Worm (Caenorhabditis elegans): ENCODE data around the gene F12E12.2.

Gene F12E12.2

ce11 chrII:3739647-3740046 is at the start of gene F12E12.2:
TSS of gene F12E12.2 (plus strand) at chrII:3739947.
- TF ChIP-seq W03F9.2 (tag; optimal IDR thresholded peaks at IDR 0.05): no peak
- no peak for TF ChIP-seq dao-5 (tag; optimal IDR thresholded peaks at IDR 0.05)
- TF ChIP-seq him-1 (tag; optimal IDR thresholded peaks at IDR 0.05): no peak

DNA sequence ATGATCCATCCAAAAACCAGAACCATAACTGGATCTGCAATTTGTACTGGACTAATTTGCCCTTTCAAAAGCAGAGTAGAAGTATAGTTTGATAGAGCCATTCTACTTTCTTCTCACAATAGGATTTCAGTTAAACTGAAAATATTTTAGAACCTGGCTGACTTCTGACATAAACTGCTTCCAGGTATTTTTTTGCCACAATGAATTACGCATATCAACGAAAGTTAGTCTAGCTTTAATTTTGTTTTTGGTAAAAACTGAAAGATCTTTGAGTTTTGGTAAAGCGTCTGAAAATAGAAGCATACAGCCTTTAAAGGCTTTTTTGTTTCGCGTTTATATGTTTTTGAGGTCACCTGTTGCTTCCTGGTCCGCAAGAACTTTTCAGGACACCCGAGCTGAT is 49.1 kb upstream of the F12E12.2 start, which contains the start of gene srx-101:
Gene srx-101, minus strand, starts transcription at position 101 of the 400 bp plus-strand sequence.
- no peak for TF ChIP-seq him-1 (tag; optimal IDR thresholded peaks at IDR 0.05)
- no peak for TF ChIP-seq W03F9.2 (tag; optimal IDR thresholded peaks at IDR 0.05)
- TF ChIP-seq dao-5 (tag; optimal IDR thresholded peaks at IDR 0.05): no peak

DNA sequence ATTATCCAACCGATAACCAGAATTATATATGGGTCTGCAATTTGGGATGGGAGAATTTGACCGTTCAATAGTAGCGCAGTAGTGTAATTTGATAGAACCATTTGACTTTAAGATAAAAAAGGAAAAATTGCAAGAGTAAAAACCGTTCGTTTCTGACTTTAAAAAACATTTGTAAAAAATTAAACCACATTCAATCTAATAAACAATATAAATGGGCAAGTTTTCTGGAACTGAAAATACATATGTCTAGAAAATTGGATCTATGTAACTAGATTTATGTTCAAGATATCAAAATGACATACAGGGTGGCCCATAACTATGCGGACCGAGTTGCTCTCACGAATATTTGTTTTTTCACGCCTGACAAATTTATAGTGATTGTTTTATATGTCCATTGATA is 45.1 kb upstream of the F12E12.2 start, which contains the start of gene srx-102:
Gene srx-102, minus strand, starts transcription at position 101 of the 400 bp plus-strand sequence.
- TF ChIP-seq dao-5 (tag; optimal IDR thresholded peaks at IDR 0.05) (no peak), W03F9.2 (tag; optimal IDR thresholded peaks at IDR 0.05) (no peak), him-1 (tag; optimal IDR thresholded peaks at IDR 0.05) (no peak)

DNA sequence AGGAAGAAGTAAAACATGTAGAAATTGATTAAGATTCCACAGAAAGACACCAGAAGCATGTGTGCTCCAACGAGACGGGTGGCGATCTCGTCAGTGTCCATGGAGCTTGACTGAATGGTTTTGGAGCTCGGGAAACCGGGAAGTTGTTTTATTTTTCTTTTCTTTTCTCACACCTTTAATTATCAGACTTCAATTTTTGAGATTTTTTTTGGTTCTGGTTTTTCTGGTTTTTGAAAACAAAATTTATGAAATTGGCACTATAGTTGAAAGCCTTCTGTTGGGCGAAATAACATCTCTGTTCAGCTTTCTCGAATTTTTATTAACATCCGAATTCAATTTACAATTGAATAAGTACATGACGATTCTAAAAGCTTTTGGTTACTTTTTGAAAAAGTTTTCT is 40.2 kb upstream of the F12E12.2 start, which contains the start of gene srx-104:
Gene srx-104, minus strand, starts transcription at position 101 of the 400 bp plus-strand sequence.
- TF ChIP-seq W03F9.2 (tag; optimal IDR thresholded peaks at IDR 0.05): no peak
- TF ChIP-seq dao-5 (tag; optimal IDR thresholded peaks at IDR 0.05): no peak
- no peak for TF ChIP-seq him-1 (tag; optimal IDR thresholded peaks at IDR 0.05)

DNA sequence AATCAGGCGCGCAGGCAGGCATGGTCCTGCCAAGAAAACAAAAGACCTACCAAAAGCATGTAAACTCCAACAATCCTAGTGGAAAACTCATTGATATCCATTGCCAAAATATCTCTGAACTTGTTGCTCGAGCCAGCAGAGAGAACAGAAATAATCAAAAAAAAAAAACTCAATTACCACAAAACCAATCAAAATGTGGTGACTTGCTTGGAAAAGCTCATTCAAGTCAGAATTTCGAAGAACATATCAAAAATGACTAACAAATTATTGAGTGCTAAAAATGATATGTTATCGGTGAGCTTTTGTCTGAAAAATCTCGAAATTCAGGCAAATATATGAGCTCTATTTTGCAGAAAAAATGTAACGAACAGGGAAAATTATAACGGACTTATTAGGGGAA is 38.4 kb upstream of the F12E12.2 start, which contains the start of gene srx-105:
Gene srx-105, minus strand, starts transcription at position 101 of the 400 bp plus-strand sequence.
- no peak for TF ChIP-seq him-1 (tag; optimal IDR thresholded peaks at IDR 0.05)
- TF ChIP-seq dao-5 (tag; optimal IDR thresholded peaks at IDR 0.05): no peak
- TF ChIP-seq W03F9.2 (tag; optimal IDR thresholded peaks at IDR 0.05): no peak

- TF ChIP-seq dao-5 (tag; optimal IDR thresholded peaks at IDR 0.05) (no peak), him-1 (tag; optimal IDR thresholded peaks at IDR 0.05) (no peak), W03F9.2 (tag; optimal IDR thresholded peaks at IDR 0.05) (no peak)
Measured at ce11 chrII:3705320-3705719, 34.4 kb upstream of the F12E12.2 start, which contains the start of gene srx-108. TSS of gene srx-108 (plus strand) at chrII:3705620.

DNA sequence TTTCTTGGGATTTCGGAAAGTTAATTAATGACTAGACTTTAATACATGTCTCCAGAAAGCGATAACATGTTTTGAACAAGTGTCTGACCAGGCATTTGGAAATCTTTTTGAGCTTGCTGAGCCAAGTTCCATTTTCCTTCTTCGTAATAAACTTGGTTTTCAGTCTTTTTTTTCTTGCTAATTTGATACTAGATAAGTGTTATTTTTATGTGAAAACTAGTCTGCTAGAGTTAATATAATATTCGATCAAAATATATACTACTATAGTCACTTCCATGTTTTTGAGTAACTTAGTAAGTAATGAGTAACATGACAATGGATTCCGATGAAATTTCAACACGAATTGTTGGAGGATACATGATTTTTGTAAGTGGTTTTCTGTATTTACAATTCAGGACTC is 30.5 kb upstream of the F12E12.2 start, which contains the start of gene srx-110:
Gene srx-110, plus strand, starts transcription at position 301 of the 400 bp plus-strand sequence.
- no peak for TF ChIP-seq W03F9.2 (tag; optimal IDR thresholded peaks at IDR 0.05)
- TF ChIP-seq him-1 (tag; optimal IDR thresholded peaks at IDR 0.05): no peak
- no peak for TF ChIP-seq dao-5 (tag; optimal IDR thresholded peaks at IDR 0.05)

- TF ChIP-seq W03F9.2 (tag; optimal IDR thresholded peaks at IDR 0.05): no peak
- TF ChIP-seq dao-5 (tag; optimal IDR thresholded peaks at IDR 0.05): no peak
- no peak for TF ChIP-seq him-1 (tag; optimal IDR thresholded peaks at IDR 0.05)
Measured at ce11 chrII:3711047-3711446, 28.7 kb upstream of the F12E12.2 start, which contains the start of gene fbxc-53. TSS of gene fbxc-53 (plus strand) at chrII:3711291.

ce11 chrII:3714595-3714994 is 25.2 kb upstream of the F12E12.2 start, which contains the start of gene srh-100:
TSS of gene srh-100 (minus strand) at chrII:3714695.
- TF ChIP-seq W03F9.2 (tag; optimal IDR thresholded peaks at IDR 0.05) (no peak), him-1 (tag; optimal IDR thresholded peaks at IDR 0.05) (no peak), dao-5 (tag; optimal IDR thresholded peaks at IDR 0.05) (no peak)

ce11 chrII:3716455-3716854 is 23.3 kb upstream of the F12E12.2 start, which contains the start of gene srh-99:
TSS of gene srh-99 (minus strand) at chrII:3716555.
- TF ChIP-seq him-1 (tag; optimal IDR thresholded peaks at IDR 0.05) (no peak), W03F9.2 (tag; optimal IDR thresholded peaks at IDR 0.05) (no peak), dao-5 (tag; optimal IDR thresholded peaks at IDR 0.05) (no peak)

DNA sequence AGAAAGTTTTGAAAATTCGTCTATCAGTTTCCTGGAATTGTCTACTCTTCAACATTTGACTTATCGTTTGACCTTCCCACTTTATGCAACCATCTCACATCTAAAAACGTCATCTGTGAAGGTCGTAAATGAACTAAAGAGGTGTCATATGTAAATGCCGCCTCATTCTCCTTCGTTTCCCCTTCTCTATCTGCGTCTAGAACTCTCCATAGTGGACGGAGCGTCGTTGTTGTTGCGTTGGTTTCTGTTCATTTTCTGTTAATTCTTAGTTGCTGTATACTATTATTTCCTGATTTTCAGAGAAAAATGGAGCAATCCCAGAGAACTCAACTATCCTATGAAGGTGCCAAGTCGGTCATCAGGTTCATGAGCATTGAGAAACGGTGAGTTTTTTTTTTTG is 22.8 kb upstream of the F12E12.2 start, which contains the start of gene fbxc-52:
Gene fbxc-52, plus strand, starts transcription at position 301 of the 400 bp plus-strand sequence.
- no peak for TF ChIP-seq him-1 (tag; optimal IDR thresholded peaks at IDR 0.05)

- TF ChIP-seq dao-5 (tag; optimal IDR thresholded peaks at IDR 0.05) (no peak), him-1 (tag; optimal IDR thresholded peaks at IDR 0.05) (no peak), W03F9.2 (tag; optimal IDR thresholded peaks at IDR 0.05) (no peak)
Measured at ce11 chrII:3721016-3721415, 18.7 kb upstream of the F12E12.2 start, which contains the start of gene C46E10.3. TSS of gene C46E10.3 (plus strand) at chrII:3721316.

- TF ChIP-seq dao-5 (tag; optimal IDR thresholded peaks at IDR 0.05): no peak
- no peak for TF ChIP-seq him-1 (tag; optimal IDR thresholded peaks at IDR 0.05)
- no peak for TF ChIP-seq W03F9.2 (tag; optimal IDR thresholded peaks at IDR 0.05)
Measured at ce11 chrII:3724175-3724715, 15.5 kb upstream of the F12E12.2 start, which contains the start of gene C46E10.1. TSS of gene C46E10.1 (plus strand) at chrII:3724225.

- no peak for TF ChIP-seq dao-5 (tag; optimal IDR thresholded peaks at IDR 0.05)
- TF ChIP-seq him-1 (tag; optimal IDR thresholded peaks at IDR 0.05): no peak
- TF ChIP-seq W03F9.2 (tag; optimal IDR thresholded peaks at IDR 0.05): no peak
Measured at ce11 chrII:3727996-3728395, 11.8 kb upstream of the F12E12.2 start, which contains the start of gene C46E10.8. TSS of gene C46E10.8 (minus strand) at chrII:3728096.

Measured in whole organism, L4/young adult.